Fruit fly (Drosophila melanogaster): ENCODE results near the gene CG32512.

Gene CG32512

dm6 chrX:21116864-21117464, 49.6 kb upstream of the CG32512 start, which contains the start of the genes unc and CG15445 (continued):
- no peak for TF ChIP-seq CG3281 (GFP tag; optimal IDR thresholded peaks at IDR 0.05)
- 0 out of 2 replicates have a peak, but pooled peaks have one; percentile 25 for TF ChIP-seq CG31441 (GFP tag; IDR thresholded peaks at IDR 0.05)
- no peak for TF ChIP-seq CG2678 (tag; optimal IDR thresholded peaks at IDR 0.05)
- 0 out of 3 replicates have a peak, but pooled peaks have one; percentile 19 for TF ChIP-seq CG7357 (GFP tag; IDR thresholded peaks at IDR 0.05)
- TF ChIP-seq ems (GFP tag; optimal IDR thresholded peaks at IDR 0.05), result no peak
- TF ChIP-seq CG13624 (GFP tag; optimal IDR thresholded peaks at IDR 0.05), result no peak
- no peak for TF ChIP-seq gce (GFP tag; IDR thresholded peaks at IDR 0.05)
- no peak for TF ChIP-seq lab (GFP tag; optimal IDR thresholded peaks at IDR 0.05)
- TF ChIP-seq CG3065 (GFP tag; optimal IDR thresholded peaks at IDR 0.05), result no peak
- TF ChIP-seq Dbx (GFP tag; IDR thresholded peaks at IDR 0.05), result no peak
- no peak for TF ChIP-seq gcm2 (GFP tag; optimal IDR thresholded peaks at IDR 0.05)
- TF ChIP-seq Abd-B (GFP tag; optimal IDR thresholded peaks at IDR 0.05), result peak; percentile 77
- TF ChIP-seq nmo (GFP tag; optimal IDR thresholded peaks at IDR 0.05), result peak; percentile 62
- TF ChIP-seq CG13296 (GFP tag; optimal IDR thresholded peaks at IDR 0.05), result no peak
- TF ChIP-seq usp (GFP tag; optimal IDR thresholded peaks at IDR 0.05), result no peak
- TF ChIP-seq CG6654 (GFP tag; optimal IDR thresholded peaks at IDR 0.05), result no peak
- no peak for TF ChIP-seq ara (GFP tag; IDR thresholded peaks at IDR 0.05)
- peak; percentile 50 for TF ChIP-seq row (GFP tag; IDR thresholded peaks at IDR 0.05)
- TF ChIP-seq Oli (tag; optimal IDR thresholded peaks at IDR 0.05), result no peak
- no peak for TF ChIP-seq CG5245 (GFP tag; optimal IDR thresholded peaks at IDR 0.05)
- TF ChIP-seq GATAe (GFP tag; conservative IDR thresholded peaks at IDR 0.05), result no peak
- no peak for TF ChIP-seq sima (GFP tag; optimal IDR thresholded peaks at IDR 0.05)
- TF ChIP-seq jumu (GFP tag; optimal IDR thresholded peaks at IDR 0.05), result peak; percentile 45
- TF ChIP-seq Ets65A (GFP tag), result peak; percentile 93
- no peak for TF ChIP-seq CrebB (tag; optimal IDR thresholded peaks at IDR 0.05)
- TF ChIP-seq CG17802 (tag; optimal IDR thresholded peaks at IDR 0.05), result peak; percentile 4
- peak; percentile 97 for TF ChIP-seq Myb (GFP tag; optimal IDR thresholded peaks at IDR 0.05)
- TF ChIP-seq pita (GFP tag; optimal IDR thresholded peaks at IDR 0.05), result no peak
- peak; percentile 78 for TF ChIP-seq HLH4C (GFP tag; IDR thresholded peaks at IDR 0.05; ENCODE audit: partially characterized antibody)
- peak; percentile 99 for TF ChIP-seq CG18011 (GFP tag; optimal IDR thresholded peaks at IDR 0.05)
- TF ChIP-seq Trl (optimal IDR thresholded peaks at IDR 0.05), result no peak
- TF ChIP-seq Trl (GFP tag; optimal IDR thresholded peaks at IDR 0.05), result no peak
- no peak for TF ChIP-seq Meics (GFP tag; optimal IDR thresholded peaks at IDR 0.05)
- TF ChIP-seq en (GFP tag; optimal IDR thresholded peaks at IDR 0.05), result no peak
- TF ChIP-seq CG15011 (GFP tag; optimal IDR thresholded peaks at IDR 0.05), result no peak
- no peak for TF ChIP-seq CG13123 (GFP tag; optimal IDR thresholded peaks at IDR 0.05)
- peak; percentile 94 for TF ChIP-seq BEAF-32 (GFP tag; optimal IDR thresholded peaks at IDR 0.05)
- no peak for TF ChIP-seq CG11093 (GFP tag; IDR thresholded peaks at IDR 0.05)
- no peak for TF ChIP-seq CG4820 (GFP tag; optimal IDR thresholded peaks at IDR 0.05)
- no peak for TF ChIP-seq Antp (GFP tag; optimal IDR thresholded peaks at IDR 0.05)
- no peak for TF ChIP-seq CG8359 (GFP tag; optimal IDR thresholded peaks at IDR 0.05; ENCODE audit: borderline replicate concordance)
- TF ChIP-seq Lpt (GFP tag; optimal IDR thresholded peaks at IDR 0.05), result no peak
- TF ChIP-seq CG6689 (GFP tag; IDR thresholded peaks at IDR 0.05), result no peak
- TF ChIP-seq slou (GFP tag; optimal IDR thresholded peaks at IDR 0.05), result no peak
- TF ChIP-seq Asciz (GFP tag; optimal IDR thresholded peaks at IDR 0.05), result no peak
- peak; percentile 55; the same call in 1 of the 2 replicates for TF ChIP-seq NFAT (GFP tag; IDR thresholded peaks at IDR 0.05)
- no peak for TF ChIP-seq vvl (GFP tag; IDR thresholded peaks at IDR 0.05)
- no peak for TF ChIP-seq sens-2 (GFP tag; IDR thresholded peaks at IDR 0.05)
- TF ChIP-seq CG17568 (GFP tag; optimal IDR thresholded peaks at IDR 0.05), result no peak
- TF ChIP-seq CG7745 (tag; optimal IDR thresholded peaks at IDR 0.05), result no peak
- TF ChIP-seq fu2 (GFP tag; optimal IDR thresholded peaks at IDR 0.05), result no peak
- peak; percentile 90 for TF ChIP-seq Bgb (GFP tag; IDR thresholded peaks at IDR 0.05; ENCODE audit: partially characterized antibody)

Data from whole organism, embryonic.